Worm (Caenorhabditis elegans): ENCODE data around the gene srap-1.

srap-1 gene

ce11 chrII:11200234-11200755 is 2.7 kb upstream of the srap-1 start (continued):
- no peak for TF ChIP-seq ztf-7 (tag; optimal IDR thresholded peaks at IDR 0.05)
- TF ChIP-seq fkh-10 (GFP tag; optimal IDR thresholded peaks at IDR 0.05) = no peak
- TF ChIP-seq mxl-3 (GFP tag; optimal IDR thresholded peaks at IDR 0.05) = peak; percentile 22
- TF ChIP-seq saeg-2 (GFP tag; IDR thresholded peaks at IDR 0.05) = no peak
- no peak for TF ChIP-seq rbr-2 (tag; optimal IDR thresholded peaks at IDR 0.05)
- no peak for TF ChIP-seq ztf-11 (tag; optimal IDR thresholded peaks at IDR 0.05)
- TF ChIP-seq daf-16 (GFP tag; optimal IDR thresholded peaks at IDR 0.05) = no peak
- TF ChIP-seq daf-16 (tag; optimal IDR thresholded peaks at IDR 0.05) = no peak
- TF ChIP-seq hif-1 (tag; optimal IDR thresholded peaks at IDR 0.05) = no peak
- peak in 1 of 2 experiments; percentile 94 for TF ChIP-seq unc-62 (GFP tag; optimal IDR thresholded peaks at IDR 0.05 in 1 of 2)
- no peak for TF ChIP-seq unc-62 (tag; optimal IDR thresholded peaks at IDR 0.05)
- peak; percentile 11 for TF ChIP-seq nhr-28 (tag; optimal IDR thresholded peaks at IDR 0.05)

ce11 chrII:11204731-11205130 is 1.7 kb downstream of the srap-1 start:
- no peak for TF ChIP-seq egl-43 (GFP tag; IDR thresholded peaks at IDR 0.05)
- no peak for TF ChIP-seq unc-62 (GFP tag; optimal IDR thresholded peaks at IDR 0.05 in 1 of 2)
- no peak for TF ChIP-seq unc-62 (tag; optimal IDR thresholded peaks at IDR 0.05)
- no peak for TF ChIP-seq nhr-77 (tag; optimal IDR thresholded peaks at IDR 0.05)
- no peak for TF ChIP-seq set-16 (GFP tag; IDR thresholded peaks at IDR 0.05)
- no peak for TF ChIP-seq ztf-7 (tag; optimal IDR thresholded peaks at IDR 0.05)
- TF ChIP-seq madf-5 (GFP tag; IDR thresholded peaks at IDR 0.05) = no peak
- no peak for TF ChIP-seq R02D3.7 (tag; optimal IDR thresholded peaks at IDR 0.05)
- TF ChIP-seq zfp-3 (GFP tag; conservative IDR thresholded peaks at IDR 0.05) = no peak
- no peak for TF ChIP-seq mxl-3 (GFP tag; optimal IDR thresholded peaks at IDR 0.05)
- TF ChIP-seq lin-38 (GFP tag; IDR thresholded peaks at IDR 0.05) = no peak
- TF ChIP-seq snpc-4 (tag; optimal IDR thresholded peaks at IDR 0.05) = no peak
- TF ChIP-seq nhr-48 (tag; optimal IDR thresholded peaks at IDR 0.05) = no peak

- TF ChIP-seq zip-11 (GFP tag; IDR thresholded peaks at IDR 0.05) (no peak), nhr-28 (tag; optimal IDR thresholded peaks at IDR 0.05) (peak; percentile 46)
Measured at ce11 chrII:11205783-11206182, 2.8 kb downstream of the srap-1 start.

ce11 chrII:11211661-11212060 is 8.6 kb downstream of the srap-1 start:
- TF ChIP-seq dmd-9 (GFP tag; IDR thresholded peaks at IDR 0.05) (0 out of 2 replicates have a peak, but pooled peaks have one; percentile 19), T26A8.4 (GFP tag; IDR thresholded peaks at IDR 0.05) (peak; percentile 39; the same call in 1 of the 2 replicates), hmg-1.1 (GFP tag; IDR thresholded peaks at IDR 0.05) (peak; percentile 33; the same call in 1 of the 2 replicates), mxl-2 (GFP tag; conservative IDR thresholded peaks at IDR 0.05) (peak; percentile 38; the same call in 1 of the 2 replicates), lim-7 (GFP tag; IDR thresholded peaks at IDR 0.05) (peak; percentile 38), egl-43 (GFP tag; IDR thresholded peaks at IDR 0.05) (peak; percentile 52; the same call in 1 of the 2 replicates), set-16 (GFP tag; IDR thresholded peaks at IDR 0.05) (peak; percentile 80)

ce11 chrII:11221771-11222355 is 18.8 kb downstream of the srap-1 start, which contains the start of gene plpr-1:
Gene plpr-1 (plus strand): TSS chrII:11222305.
- TF ChIP-seq ama-1 (optimal IDR thresholded peaks at IDR 0.05) (no peak), dmd-8 (GFP tag; IDR thresholded peaks at IDR 0.05) (0 out of 2 replicates have a peak, but pooled peaks have one; percentile 22), set-16 (GFP tag; IDR thresholded peaks at IDR 0.05) (peak; percentile 75), Y5F2A.4 (GFP tag; optimal IDR thresholded peaks at IDR 0.05) (no peak), dve-1 (tag; optimal IDR thresholded peaks at IDR 0.05; ENCODE audit: insufficient read depth) (no peak), Y105C5A.15 (GFP tag; IDR thresholded peaks at IDR 0.05) (no peak), dpl-1 (GFP tag; optimal IDR thresholded peaks at IDR 0.05) (no peak), nhr-77 (tag; optimal IDR thresholded peaks at IDR 0.05) (no peak), mep-1 (tag; optimal IDR thresholded peaks at IDR 0.05) (no peak), rbr-2 (tag; optimal IDR thresholded peaks at IDR 0.05) (no peak), F37D6.2 (tag; optimal IDR thresholded peaks at IDR 0.05) (no peak), D1046.2 (GFP tag; IDR thresholded peaks at IDR 0.05) (no peak), vab-7 (GFP tag; IDR thresholded peaks at IDR 0.05) (no peak)
